Worm (Caenorhabditis elegans): ENCODE measurements around the gene sri-78.

- TF ChIP-seq flt-1 (GFP tag; IDR thresholded peaks at IDR 0.05) (no peak), ref-1 (GFP tag; conservative IDR thresholded peaks at IDR 0.05) (no peak), klf-2 (GFP tag; conservative IDR thresholded peaks at IDR 0.05) (no peak), med-1 (GFP tag; optimal IDR thresholded peaks at IDR 0.05; ENCODE audit: insufficient read depth) (no peak), cog-1 (tag; optimal IDR thresholded peaks at IDR 0.05) (no peak)
Observed at ce11 chrII:3158985-3159384, 26.0 kb upstream of the sri-78 start, which contains the start of gene sri-34.
